Fruit fly (Drosophila melanogaster): ENCODE measurements around the gene tnc.

The tnc gene

dm6 chr3R:25002257-25002656 lies 18.1 kb downstream of the tnc start (continued):
- no peak for TF ChIP-seq onecut (GFP tag; IDR thresholded peaks at IDR 0.05)

- TF ChIP-seq tin (GFP tag; optimal IDR thresholded peaks at IDR 0.05) (no peak), chm (GFP tag; IDR thresholded peaks at IDR 0.05) (no peak), CG1603 (tag; optimal IDR thresholded peaks at IDR 0.05) (no peak), wor (GFP tag; IDR thresholded peaks at IDR 0.05) (no peak), crc (GFP tag; optimal IDR thresholded peaks at IDR 0.05) (no peak), vvl (GFP tag; IDR thresholded peaks at IDR 0.05) (no peak), Fer2 (tag; optimal IDR thresholded peaks at IDR 0.05) (no peak), CG43689 (GFP tag; IDR thresholded peaks at IDR 0.05) (no peak), CG18262 (tag; optimal IDR thresholded peaks at IDR 0.05) (no peak), CG3847 (GFP tag; IDR thresholded peaks at IDR 0.05) (no peak), CG2120 (GFP tag; optimal IDR thresholded peaks at IDR 0.05) (no peak), klu (GFP tag; IDR thresholded peaks at IDR 0.05) (no peak), ATbp (GFP tag; optimal IDR thresholded peaks at IDR 0.05) (peak; percentile 27), B-H1 (GFP tag; IDR thresholded peaks at IDR 0.05) (no peak), CG11398 (GFP tag; optimal IDR thresholded peaks at IDR 0.05) (no peak), zen (tag; optimal IDR thresholded peaks at IDR 0.05) (no peak), Drgx (GFP tag; IDR thresholded peaks at IDR 0.05) (no peak), CG13624 (GFP tag; optimal IDR thresholded peaks at IDR 0.05) (no peak), salm (tag; optimal IDR thresholded peaks at IDR 0.05) (no peak), CG12769 (tag; optimal IDR thresholded peaks at IDR 0.05) (peak; percentile 6), CG8924 (tag; optimal IDR thresholded peaks at IDR 0.05) (no peak), ac (GFP tag; optimal IDR thresholded peaks at IDR 0.05) (no peak), Ada2b (GFP tag; IDR thresholded peaks at IDR 0.05) (no peak), sd (tag; optimal IDR thresholded peaks at IDR 0.05) (peak; percentile 13), BEAF-32 (GFP tag; optimal IDR thresholded peaks at IDR 0.05) (no peak), Med (GFP tag) (peak; percentile 15), fd102C (GFP tag; optimal IDR thresholded peaks at IDR 0.05) (no peak), Dip2 (GFP tag; IDR thresholded peaks at IDR 0.05) (no peak), CG2889 (GFP tag; IDR thresholded peaks at IDR 0.05) (no peak), CG30431 (GFP tag; optimal IDR thresholded peaks at IDR 0.05) (no peak), Elba2 (GFP tag; optimal IDR thresholded peaks at IDR 0.05) (no peak), nerfin-2 (GFP tag; IDR thresholded peaks at IDR 0.05; ENCODE audit: partially characterized antibody) (no peak), h (optimal IDR thresholded peaks at IDR 0.05) (no peak), Max (GFP tag; optimal IDR thresholded peaks at IDR 0.05) (no peak), CG1024 (GFP tag; IDR thresholded peaks at IDR 0.05) (no peak), CG6254 (GFP tag; optimal IDR thresholded peaks at IDR 0.05) (no peak), CG3065 (GFP tag; optimal IDR thresholded peaks at IDR 0.05) (no peak), sens (GFP tag) (peak; percentile 60)
Measured at dm6 chr3R:25004064-25004463, 19.9 kb downstream of the tnc start.

dm6 chr3R:25004763-25005162 lies 20.6 kb downstream of the tnc start:
- TF ChIP-seq pzg (GFP tag; optimal IDR thresholded peaks at IDR 0.05) (no peak), zfh1 (GFP tag; IDR thresholded peaks at IDR 0.05) (peak; percentile 77), CG7987 (GFP tag; optimal IDR thresholded peaks at IDR 0.05) (peak; percentile 1), Jarid2 (GFP tag; optimal IDR thresholded peaks at IDR 0.05) (no peak), chif (GFP tag; optimal IDR thresholded peaks at IDR 0.05) (peak; percentile 58 to 71), Hr3 (GFP tag; optimal IDR thresholded peaks at IDR 0.05) (peak; percentile 39), zen2 (GFP tag; IDR thresholded peaks at IDR 0.05; ENCODE audit: partially characterized antibody) (no peak), CG18011 (GFP tag; optimal IDR thresholded peaks at IDR 0.05) (no peak), tup (GFP tag; optimal IDR thresholded peaks at IDR 0.05) (no peak), CG5953 (GFP tag; IDR thresholded peaks at IDR 0.05) (no peak), bbx (GFP tag; IDR thresholded peaks at IDR 0.05; ENCODE audit: partially characterized antibody) (no peak), HLH4C (GFP tag; IDR thresholded peaks at IDR 0.05; ENCODE audit: partially characterized antibody) (no peak), lab (GFP tag; optimal IDR thresholded peaks at IDR 0.05) (peak; percentile 75), CG10366 (GFP tag; IDR thresholded peaks at IDR 0.05) (peak; percentile 66)
